Fruit fly (Drosophila melanogaster): Measurements from ENCODE around the gene Sap47.
"Not testable (repeated sequence)": the region's sequence is repeated elsewhere in the genome, so short reads cannot be mapped to it uniquely, and the experiment has no call there.

dm6 chr3R:15908098-15908497, 26.8 kb upstream of the Sap47 start, which contains the start of gene EndoU:
- not testable (repeated sequence) for TF ChIP-seq CG10348 (GFP tag; IDR thresholded peaks at IDR 0.05); CG17806 (tag; optimal IDR thresholded peaks at IDR 0.05); CG32121 (GFP tag; IDR thresholded peaks at IDR 0.05); rn (GFP tag; IDR thresholded peaks at IDR 0.05)
